Fruit fly (Drosophila melanogaster) whole organism, pupa: Measurements from ENCODE around the gene rempA.

Source experiments
- CG10348 ChIP-seq: fragments of 200-800 bp; sonication (Bioruptor generic); IDR thresholded peaks from 2 replicates; pipeline ENCODE4 v1.3.6; 2022; ENCODE audit warnings: missing biosample characterization, missing genetic modification characterization
- CG12605 ChIP-seq: fragments of 200-800 bp; sonication (Bioruptor generic); IDR thresholded peaks from 2 replicates; pipeline ENCODE4 v1.3.6; 2022; ENCODE audit warnings: missing biosample characterization, missing genetic modification characterization
- CG13204 ChIP-seq: fragments of 200-800 bp; sonication (Bioruptor generic); optimal IDR thresholded peaks from 2 replicates; lab custom pipeline; 2018; ENCODE audit warnings: missing biosample characterization, mild to moderate bottlenecking, missing genetic modification characterization, moderate library complexity
- CG14655 ChIP-seq: fragments of 200-800 bp; sonication (Bioruptor generic); optimal IDR thresholded peaks from 3 replicates; lab custom pipeline; 2017; ENCODE audit warnings: mild to moderate bottlenecking, missing biosample characterization, missing genetic modification reagents, missing genetic modification characterization
- CG15710 ChIP-seq: fragments of 200-800 bp; sonication (Bioruptor generic); optimal IDR thresholded peaks from 2 replicates; lab custom pipeline; 2018; ENCODE audit warnings: missing biosample characterization, mild to moderate bottlenecking, missing genetic modification characterization, moderate library complexity
- CG17806 ChIP-seq: fragments of 200-800 bp; sonication (Bioruptor generic); optimal IDR thresholded peaks from 2 replicates; lab custom pipeline; 2018; ENCODE audit warnings: missing biosample characterization, mild to moderate bottlenecking, missing genetic modification characterization, moderate library complexity
- CG32121 ChIP-seq: fragments of 200-800 bp; sonication (Bioruptor generic); IDR thresholded peaks from 2 replicates; pipeline ENCODE4 v1.3.6; 2022; ENCODE audit warnings: missing biosample characterization, missing genetic modification characterization
- CG34367 ChIP-seq: fragments of 200-800 bp; sonication (Bioruptor generic); optimal IDR thresholded peaks from 2 replicates; lab custom pipeline; 2018; ENCODE audit warnings: missing biosample characterization, mild to moderate bottlenecking, missing genetic modification characterization
- CG4496 ChIP-seq: fragments of 200-800 bp; sonication (Bioruptor generic); IDR thresholded peaks from 3 replicates; pipeline ENCODE4 v1.3.6; 2022; ENCODE audit warnings: missing biosample characterization, missing genetic modification characterization
- CG8159 ChIP-seq: fragments of 200-800 bp; sonication (Bioruptor generic); optimal IDR thresholded peaks from 3 replicates; lab custom pipeline; 2018; ENCODE audit warnings: missing biosample characterization, mild to moderate bottlenecking, missing genetic modification characterization, moderate library complexity
- CG8301 ChIP-seq: fragments of 200-800 bp; sonication (Bioruptor generic); optimal IDR thresholded peaks from 2 replicates; lab custom pipeline; 2018; ENCODE audit warnings: missing biosample characterization, mild to moderate bottlenecking, missing genetic modification characterization
- CG9948 ChIP-seq: fragments of 200-800 bp; sonication (Bioruptor generic); optimal IDR thresholded peaks from 2 replicates; lab custom pipeline; 2018; ENCODE audit warnings: missing biosample characterization, mild to moderate bottlenecking, missing genetic modification characterization, moderate library complexity
- D1 ChIP-seq: fragments of 200-800 bp; sonication (Bioruptor generic); optimal IDR thresholded peaks from 2 replicates; lab custom pipeline; 2018; ENCODE audit warnings: missing biosample characterization, mild to moderate bottlenecking, missing genetic modification characterization, moderate library complexity
- EcR ChIP-seq: fragments of 200-800 bp; sonication (Bioruptor generic); optimal IDR thresholded peaks from 3 replicates; lab custom pipeline; 2019; ENCODE audit warnings: missing biosample characterization, missing genetic modification characterization, mild to moderate bottlenecking, moderate library complexity, missing genetic modification reagents
- Ets98B ChIP-seq: fragments of 200-800 bp; sonication (Bioruptor generic); IDR thresholded peaks from 2 replicates; pipeline ENCODE4 v1.3.6; 2022; ENCODE audit warnings: missing biosample characterization, missing genetic modification characterization
- Pif1A ChIP-seq: fragments of 200-800 bp; sonication (Bioruptor generic); optimal IDR thresholded peaks from 3 replicates; lab custom pipeline; 2016; ENCODE audit warnings: missing biosample characterization, missing genetic modification characterization
- Pif1B ChIP-seq: fragments of 200-800 bp; sonication (Bioruptor generic); optimal IDR thresholded peaks from 3 replicates; lab custom pipeline; 2016; ENCODE audit warnings: missing biosample characterization, missing genetic modification characterization
- Snoo ChIP-seq: fragments of 200-800 bp; sonication (Bioruptor generic); optimal IDR thresholded peaks from 3 replicates; lab custom pipeline; 2017; ENCODE audit warnings: missing biosample characterization, mild to moderate bottlenecking, missing genetic modification characterization, inconsistent platforms
- fd96Ca ChIP-seq: fragments of 200-800 bp; sonication (Bioruptor generic); IDR thresholded peaks from 3 replicates; pipeline ENCODE4 v1.3.6; 2022; ENCODE audit warnings: missing biosample characterization, missing genetic modification characterization
- gl ChIP-seq: fragments of 200-800 bp; sonication (Bioruptor generic); optimal IDR thresholded peaks from 2 replicates; lab custom pipeline; 2018; ENCODE audit warnings: missing biosample characterization, mild to moderate bottlenecking, missing genetic modification characterization
- rn ChIP-seq: fragments of 200-800 bp; sonication (Bioruptor generic); IDR thresholded peaks from 2 replicates; pipeline ENCODE4 v1.3.6; 2022; ENCODE audit warnings: missing biosample characterization, missing genetic modification characterization

rempA gene

DNA sequence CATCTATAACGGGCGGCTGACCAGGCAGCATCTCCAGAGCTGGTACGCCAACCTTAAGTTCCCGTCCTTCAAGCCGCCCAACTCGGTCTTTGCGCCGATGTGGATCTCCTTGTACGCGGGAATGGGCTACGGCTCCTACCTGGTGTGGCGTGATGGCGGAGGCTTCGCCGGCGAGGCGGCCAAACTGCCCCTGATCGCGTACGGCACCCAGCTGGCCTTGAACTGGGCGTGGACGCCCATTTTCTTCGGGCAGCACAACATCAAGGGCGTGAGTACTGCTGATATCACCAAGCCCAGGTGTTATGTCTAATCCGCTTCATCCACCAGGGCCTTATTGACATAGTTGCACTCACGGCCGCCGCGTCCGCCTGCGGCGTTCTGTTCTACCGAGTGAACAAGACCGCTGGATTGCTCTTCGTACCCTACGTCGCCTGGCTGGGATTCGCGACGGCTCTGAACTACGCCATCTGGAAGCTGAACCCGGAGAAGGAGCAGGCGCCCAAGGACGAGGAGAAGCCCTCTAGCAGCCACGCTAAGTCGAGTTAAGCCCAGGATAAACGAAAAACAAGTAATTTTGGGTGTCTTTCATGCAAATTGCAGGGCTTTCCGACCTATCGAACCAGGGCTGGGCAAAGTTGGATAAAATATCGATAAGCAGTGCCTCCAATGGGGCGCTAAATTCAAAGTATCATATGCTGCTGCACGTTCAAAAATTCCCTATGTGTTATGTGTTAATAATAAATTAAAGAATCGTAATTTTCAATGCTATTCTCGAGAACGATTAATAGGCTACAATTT lies at the start of gene rempA:
Gene rempA (minus strand): TSS at position 541 of the 798 bp plus-strand sequence.
- TF ChIP-seq CG4496 (GFP tag; lab: Robert Waterston, UW), result no peak
- TF ChIP-seq fd96Ca (GFP tag; lab: Robert Waterston, UW), result no peak
- TF ChIP-seq gl, result no peak
- TF ChIP-seq Pif1B, result no peak
- no peak for TF ChIP-seq CG10348 (GFP tag; lab: Robert Waterston, UW)
- no peak for TF ChIP-seq CG15710 (tag; lab: Kevin White, UChicago)
- no peak for TF ChIP-seq CG8301 (tag; lab: Kevin White, UChicago)
- TF ChIP-seq CG17806 (tag; lab: Kevin White, UChicago), result no peak
- no peak for TF ChIP-seq Pif1A (GFP tag; lab: Kevin White, UChicago)
- TF ChIP-seq CG9948 (tag; lab: Kevin White, UChicago), result no peak
- no peak for TF ChIP-seq CG14655 (GFP tag; lab: Kevin White, UChicago)
- TF ChIP-seq CG12605 (GFP tag; lab: Robert Waterston, UW), result no peak
- no peak for TF ChIP-seq rn (GFP tag; lab: Robert Waterston, UW)
- no peak for TF ChIP-seq CG32121 (GFP tag; lab: Robert Waterston, UW)
- TF ChIP-seq Snoo (tag; lab: Kevin White, UChicago), result no peak

- TF ChIP-seq Pif1A (GFP tag; lab: Kevin White, UChicago) (peak; percentile 68), D1 (no peak), CG13204 (GFP tag; lab: Kevin White, UChicago) (no peak), CG17806 (tag; lab: Kevin White, UChicago) (peak; percentile 75), Ets98B (GFP tag; lab: Robert Waterston, UW) (peak; percentile 31; the same call in 1 of the 2 replicates), CG8159 (tag; lab: Kevin White, UChicago) (peak; percentile 76), fd96Ca (GFP tag; lab: Robert Waterston, UW) (peak; percentile 61), rn (GFP tag; lab: Robert Waterston, UW) (no peak), Snoo (tag; lab: Kevin White, UChicago) (no peak), CG12605 (GFP tag; lab: Robert Waterston, UW) (peak; percentile 19; the same call in 1 of the 2 replicates), CG10348 (GFP tag; lab: Robert Waterston, UW) (no peak), EcR (no peak), CG4496 (GFP tag; lab: Robert Waterston, UW) (peak; percentile 60; the same call in 1 of the 3 replicates), CG14655 (GFP tag; lab: Kevin White, UChicago) (peak; percentile 70), CG9948 (tag; lab: Kevin White, UChicago) (peak; percentile 76), CG32121 (GFP tag; lab: Robert Waterston, UW) (no peak), gl (peak; percentile 33), Pif1B (peak; percentile 70), CG8301 (tag; lab: Kevin White, UChicago) (peak; percentile 63), CG34367 (peak; percentile 72), CG15710 (tag; lab: Kevin White, UChicago) (peak; percentile 68)
Observed at dm6 chr2L:609497-609896, 49.4 kb upstream of the rempA start.

DNA sequence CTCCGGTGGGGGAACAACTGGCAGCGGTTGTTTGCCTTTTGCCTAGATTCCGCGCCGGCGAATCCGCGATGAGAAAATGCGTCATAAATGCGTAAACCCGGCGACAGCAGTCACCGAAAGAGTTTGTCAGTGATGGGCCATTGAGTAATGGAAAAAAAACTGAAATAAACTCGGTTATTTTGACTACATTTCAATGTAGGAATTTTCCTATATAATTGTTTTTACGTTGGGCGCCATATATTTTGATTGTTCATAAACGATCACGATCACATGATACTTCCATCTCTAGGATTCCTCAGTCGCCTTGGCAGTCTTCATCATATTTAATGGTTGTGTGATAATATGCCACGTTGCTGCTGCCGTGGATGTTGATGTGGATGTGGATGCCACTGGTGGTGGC lies 48.0 kb upstream of the rempA start:
- TF ChIP-seq rn (GFP tag; lab: Robert Waterston, UW), result no peak
- TF ChIP-seq CG9948 (tag; lab: Kevin White, UChicago), result peak; percentile 74
- peak; percentile 59 for TF ChIP-seq CG13204 (GFP tag; lab: Kevin White, UChicago)
- TF ChIP-seq CG8159 (tag; lab: Kevin White, UChicago), result peak; percentile 72
- TF ChIP-seq CG4496 (GFP tag; lab: Robert Waterston, UW), result peak; percentile 82
- TF ChIP-seq gl, result peak; percentile 32
- peak; percentile 60 for TF ChIP-seq Pif1B
- peak; percentile 81 for TF ChIP-seq CG15710 (tag; lab: Kevin White, UChicago)
- TF ChIP-seq CG34367, result peak; percentile 79
- TF ChIP-seq CG10348 (GFP tag; lab: Robert Waterston, UW), result no peak
- TF ChIP-seq D1, result no peak
- peak; percentile 71 for TF ChIP-seq Ets98B (GFP tag; lab: Robert Waterston, UW)
- peak; percentile 59 for TF ChIP-seq CG12605 (GFP tag; lab: Robert Waterston, UW)
- TF ChIP-seq Pif1A (GFP tag; lab: Kevin White, UChicago), result peak; percentile 69
- peak; percentile 75 for TF ChIP-seq CG17806 (tag; lab: Kevin White, UChicago)
- TF ChIP-seq EcR, result no peak
- TF ChIP-seq CG14655 (GFP tag; lab: Kevin White, UChicago), result peak; percentile 84
- TF ChIP-seq fd96Ca (GFP tag; lab: Robert Waterston, UW), result peak; percentile 79
- no peak for TF ChIP-seq Snoo (tag; lab: Kevin White, UChicago)
- TF ChIP-seq CG8301 (tag; lab: Kevin White, UChicago), result peak; percentile 80
- TF ChIP-seq CG32121 (GFP tag; lab: Robert Waterston, UW), result peak; percentile 52; the same call in 1 of the 2 replicates
- TF ChIP-seq, all 21 proteins: peak for 16

dm6 chr2L:606952-607351 lies 46.8 kb upstream of the rempA start:
- peak; percentile 24 for TF ChIP-seq CG8301 (tag; lab: Kevin White, UChicago)
- no peak for TF ChIP-seq CG4496 (GFP tag; lab: Robert Waterston, UW)
- peak; percentile 35 for TF ChIP-seq CG34367
- TF ChIP-seq CG17806 (tag; lab: Kevin White, UChicago), result peak; percentile 50
- peak; percentile 19 for TF ChIP-seq Pif1B
- TF ChIP-seq Pif1A (GFP tag; lab: Kevin White, UChicago), result peak; percentile 45
- peak; percentile 25 for TF ChIP-seq CG15710 (tag; lab: Kevin White, UChicago)
- TF ChIP-seq EcR, result no peak
- no peak for TF ChIP-seq CG10348 (GFP tag; lab: Robert Waterston, UW)
- peak; percentile 41 for TF ChIP-seq CG8159 (tag; lab: Kevin White, UChicago)
- TF ChIP-seq CG14655 (GFP tag; lab: Kevin White, UChicago), result peak; percentile 50
- peak; percentile 38 for TF ChIP-seq CG9948 (tag; lab: Kevin White, UChicago)
